Fruit fly (Drosophila melanogaster) whole organism, embryonic: ENCODE data around the gene Gmap.

Experiments
- Aef1 ChIP-seq: fragments of 200-800 bp; sonication (Bioruptor generic); IDR thresholded peaks from 3 replicates; pipeline ENCODE4 v1.3.6; 2022; ENCODE audit warnings: missing biosample characterization, missing genetic modification characterization
- B-H1 ChIP-seq: fragments of 200-800 bp; sonication (Bioruptor generic); IDR thresholded peaks from 3 replicates; pipeline ENCODE4 v1.3.6; 2022; ENCODE audit warnings: missing biosample characterization, missing genetic modification characterization
- BEAF-32 ChIP-seq: fragments of 200-800 bp; sonication (Bioruptor generic); optimal IDR thresholded peaks from 3 replicates; lab custom pipeline; 2017; ENCODE audit warnings: missing biosample characterization, missing genetic modification characterization, mild to moderate bottlenecking, moderate library complexity, missing genetic modification reagents
- CG10209 ChIP-seq: fragments of 200-800 bp; sonication (Bioruptor generic); optimal IDR thresholded peaks from 3 replicates; lab custom pipeline; 2017; ENCODE audit warnings: missing biosample characterization, mild to moderate bottlenecking, missing genetic modification characterization, missing genetic modification reagents
- CG1024 ChIP-seq: fragments of 200-800 bp; sonication (Bioruptor generic); IDR thresholded peaks from 2 replicates; pipeline ENCODE4 v1.3.6; 2022; ENCODE audit warnings: missing biosample characterization, missing genetic modification characterization
- CG10267 ChIP-seq: fragments of 200-800 bp; sonication (Bioruptor generic); optimal IDR thresholded peaks from 2 replicates; lab custom pipeline; 2018; ENCODE audit warnings: missing biosample characterization, mild to moderate bottlenecking, missing genetic modification characterization, moderate library complexity
- CG10321 ChIP-seq: fragments of 200-800 bp; sonication (Bioruptor generic); IDR thresholded peaks from 2 replicates; pipeline ENCODE4 v1.3.6; 2022; ENCODE audit warnings: missing biosample characterization, missing genetic modification characterization
- CG11085 ChIP-seq: fragments of 200-800 bp; sonication (Bioruptor generic); IDR thresholded peaks from 2 replicates; pipeline ENCODE4 v1.3.6; 2022; ENCODE audit warnings: missing biosample characterization, missing genetic modification characterization
- CG11695 ChIP-seq: fragments of 200-800 bp; sonication (Bioruptor generic); IDR thresholded peaks from 3 replicates; pipeline ENCODE4 v1.3.6; 2022; ENCODE audit warnings: missing biosample characterization, missing genetic modification characterization
- CG14710 ChIP-seq: fragments of 200-800 bp; sonication (Bioruptor generic); optimal IDR thresholded peaks from 3 replicates; lab custom pipeline; 2019; ENCODE audit warnings: missing biosample characterization, mild to moderate bottlenecking, missing genetic modification characterization, moderate library complexity
- CG17186 ChIP-seq: fragments of 200-800 bp; sonication (Bioruptor generic); optimal IDR thresholded peaks from 3 replicates; lab custom pipeline; 2017; ENCODE audit warnings: missing biosample characterization, missing genetic modification reagents, missing genetic modification characterization
- CG17359 ChIP-seq: fragments of 200-800 bp; sonication (Bioruptor generic); optimal IDR thresholded peaks from 3 replicates; lab custom pipeline; 2018; ENCODE audit warnings: missing biosample characterization, mild to moderate bottlenecking, missing genetic modification characterization, moderate library complexity
- CG17612 ChIP-seq: fragments of 200-800 bp; sonication (Bioruptor generic); IDR thresholded peaks from 2 replicates; pipeline ENCODE4 v1.3.6; 2022; ENCODE audit warnings: missing biosample characterization, missing genetic modification characterization
- CG31388 ChIP-seq: fragments of 200-800 bp; sonication (Bioruptor generic); optimal IDR thresholded peaks from 2 replicates; lab custom pipeline; 2016; ENCODE audit warnings: missing biosample characterization, missing genetic modification characterization
- CG31441 ChIP-seq: fragments of 200-800 bp; sonication (Bioruptor generic); IDR thresholded peaks from 2 replicates; pipeline ENCODE4 v1.3.6; 2022; ENCODE audit warnings: missing biosample characterization, missing genetic modification characterization
- CG3407 ChIP-seq: fragments of 200-800 bp; sonication (Bioruptor generic); optimal IDR thresholded peaks from 2 replicates; lab custom pipeline; 2018; ENCODE audit warnings: missing biosample characterization, mild to moderate bottlenecking, missing genetic modification characterization
- CG3847 ChIP-seq: fragments of 200-800 bp; sonication (Bioruptor generic); IDR thresholded peaks from 2 replicates; pipeline ENCODE4 v1.3.6; 2022; ENCODE audit warnings: missing biosample characterization, missing genetic modification characterization
- CG4328 ChIP-seq: fragments of 200-800 bp; sonication (Bioruptor generic); optimal IDR thresholded peaks from 3 replicates; lab custom pipeline; 2017; ENCODE audit warnings: missing biosample characterization, missing genetic modification reagents, missing genetic modification characterization
- CG6689 ChIP-seq: fragments of 200-800 bp; sonication (Bioruptor generic); IDR thresholded peaks from 2 replicates; pipeline ENCODE4 v1.3.6; 2022; ENCODE audit warnings: missing biosample characterization, missing genetic modification characterization
- CG7963 ChIP-seq: fragments of 200-800 bp; sonication (Bioruptor generic); IDR thresholded peaks from 3 replicates; pipeline ENCODE4 v1.3.6; 2022; ENCODE audit warnings: missing biosample characterization, missing genetic modification characterization; ENCODE audit not compliant: partially characterized antibody
- CG9215 ChIP-seq: fragments of 200-800 bp; sonication (Bioruptor generic); IDR thresholded peaks from 2 replicates; pipeline ENCODE4 v1.3.6; 2022; ENCODE audit warnings: missing biosample characterization, missing genetic modification characterization
- Dbx ChIP-seq: fragments of 200-800 bp; sonication (Bioruptor generic); IDR thresholded peaks from 3 replicates; pipeline ENCODE4 v1.3.6; 2022; ENCODE audit warnings: missing biosample characterization, missing genetic modification characterization
- Dip3 ChIP-seq: fragments of 200-800 bp; sonication (Bioruptor generic); optimal IDR thresholded peaks from 3 replicates; lab custom pipeline; 2016; ENCODE audit warnings: missing biosample characterization, missing genetic modification characterization
- NC2α ChIP-seq: fragments of 200-800 bp; sonication (Bioruptor generic); optimal IDR thresholded peaks from 2 replicates; lab custom pipeline; 2016; ENCODE audit warnings: missing biosample characterization, missing genetic modification characterization
- Nf-YC ChIP-seq: fragments of 200-800 bp; optimal IDR thresholded peaks from 3 replicates; lab custom pipeline; 2019; ENCODE audit warnings: missing biosample characterization, mild to moderate bottlenecking, missing genetic modification characterization, moderate library complexity
- Poxn ChIP-seq: fragments of 200-800 bp; sonication (Bioruptor generic); IDR thresholded peaks from 2 replicates; pipeline ENCODE4 v1.3.6; 2022; ENCODE audit warnings: missing biosample characterization, missing genetic modification characterization
- Ptx1 ChIP-seq: fragments of 200-800 bp; sonication (Bioruptor generic); IDR thresholded peaks from 2 replicates; pipeline ENCODE4 v1.3.6; 2022; ENCODE audit warnings: missing biosample characterization, missing genetic modification characterization
- Ravus ChIP-seq: fragments of 200-800 bp; sonication (Bioruptor generic); IDR thresholded peaks from 2 replicates; pipeline ENCODE4 v1.3.6; 2022; ENCODE audit warnings: missing biosample characterization, missing genetic modification characterization
- Taf1 ChIP-seq: fragments of 200-800 bp; sonication (Bioruptor generic); IDR thresholded peaks from 2 replicates; pipeline ENCODE4 v1.3.6; 2022; ENCODE audit warnings: missing biosample characterization, missing genetic modification characterization
- bbx ChIP-seq: fragments of 200-800 bp; sonication (Bioruptor generic); IDR thresholded peaks from 2 replicates; pipeline ENCODE4 v1.3.6; 2022; ENCODE audit warnings: missing biosample characterization, missing genetic modification characterization; ENCODE audit not compliant: partially characterized antibody
- dimm ChIP-seq: fragments of 200-800 bp; sonication (Bioruptor generic); IDR thresholded peaks from 2 replicates; pipeline ENCODE4 v1.3.6; 2022; ENCODE audit warnings: missing biosample characterization, missing genetic modification characterization
- dpn ChIP-seq, 2 experiments: fragments of 200-800 bp; sonication (Bioruptor generic); optimal IDR thresholded peaks; 3 replicates each; lab custom pipeline; 2016; ENCODE audit warnings: missing biosample characterization in 2 of 2, missing genetic modification characterization in 2 of 2
- emc ChIP-seq: fragments of 200-800 bp; sonication (Bioruptor generic); optimal IDR thresholded peaks from 2 replicates; lab custom pipeline; 2016; ENCODE audit warnings: missing biosample characterization, missing genetic modification characterization
- ems ChIP-seq: fragments of 200-800 bp; sonication (Bioruptor generic); optimal IDR thresholded peaks from 3 replicates; lab custom pipeline; 2016; ENCODE audit warnings: missing biosample characterization, missing genetic modification characterization
- fd3F ChIP-seq: fragments of 200-800 bp; sonication (Bioruptor generic); optimal IDR thresholded peaks from 2 replicates; lab custom pipeline; 2018; ENCODE audit warnings: missing biosample characterization, mild to moderate bottlenecking, missing genetic modification characterization, moderate library complexity
- gsb ChIP-seq: fragments of 200-800 bp; sonication (Bioruptor generic); IDR thresholded peaks from 2 replicates; pipeline ENCODE4 v1.3.6; 2022; ENCODE audit warnings: missing biosample characterization, missing genetic modification characterization
- lilli ChIP-seq: fragments of 200-800 bp; sonication (Bioruptor generic); optimal IDR thresholded peaks from 3 replicates; lab custom pipeline; 2016; ENCODE audit warnings: missing biosample characterization, missing genetic modification characterization
- nau ChIP-seq: fragments of 200-800 bp; sonication (Bioruptor generic); optimal IDR thresholded peaks from 3 replicates; lab custom pipeline; 2017; ENCODE audit warnings: missing biosample characterization, mild to moderate bottlenecking, missing genetic modification characterization, missing genetic modification reagents
- nmo ChIP-seq: fragments of 200-800 bp; sonication (Bioruptor generic); optimal IDR thresholded peaks from 2 replicates; lab custom pipeline; 2018; ENCODE audit warnings: missing biosample characterization, mild to moderate bottlenecking, missing genetic modification characterization, moderate library complexity
- odd ChIP-seq: fragments of 200-800 bp; sonication (Bioruptor generic); optimal IDR thresholded peaks from 2 replicates; lab custom pipeline; 2017; ENCODE audit warnings: missing biosample characterization, mild to moderate bottlenecking, missing genetic modification characterization
- peb ChIP-seq: fragments of 200-800 bp; sonication (Bioruptor generic); IDR thresholded peaks from 2 replicates; pipeline ENCODE4 v1.3.6; 2022; ENCODE audit warnings: missing biosample characterization, missing genetic modification characterization
- sd ChIP-seq: fragments of 200-800 bp; sonication (Bioruptor generic); optimal IDR thresholded peaks from 3 replicates; lab custom pipeline; 2018; ENCODE audit warnings: missing biosample characterization, mild to moderate bottlenecking, missing genetic modification characterization, moderate library complexity
- sens ChIP-seq: fragments of 200-800 bp; sonication (Bioruptor generic); peaks from one replicate; lab custom pipeline; 2016; ENCODE audit warnings: missing biosample characterization, missing genetic modification characterization
- seq ChIP-seq: fragments of 200-800 bp; sonication (Bioruptor generic); IDR thresholded peaks from 2 replicates; pipeline ENCODE4 v1.3.6; 2022; ENCODE audit warnings: missing biosample characterization, missing genetic modification characterization
- sim ChIP-seq: fragments of 200-800 bp; sonication (Bioruptor generic); IDR thresholded peaks from 2 replicates; pipeline ENCODE4 v1.3.6; 2022; ENCODE audit warnings: missing biosample characterization, missing genetic modification characterization
- sisA ChIP-seq: fragments of 200-800 bp; sonication (Bioruptor generic); IDR thresholded peaks from 2 replicates; pipeline ENCODE4 v1.3.6; 2022; ENCODE audit warnings: missing biosample characterization, missing genetic modification characterization
- ssp ChIP-seq: fragments of 200-800 bp; sonication (Bioruptor generic); IDR thresholded peaks from 2 replicates; pipeline ENCODE4 v1.3.6; 2022; ENCODE audit warnings: missing biosample characterization, missing genetic modification characterization
- trh ChIP-seq: fragments of 200-800 bp; sonication (Bioruptor generic); optimal IDR thresholded peaks from 2 replicates; lab custom pipeline; 2016; ENCODE audit warnings: missing biosample characterization, missing genetic modification characterization
- tx ChIP-seq: fragments of 200-800 bp; sonication (Bioruptor generic); optimal IDR thresholded peaks from 2 replicates; lab custom pipeline; 2016; ENCODE audit warnings: missing biosample characterization, missing genetic modification characterization
- wdn ChIP-seq: fragments of 200-800 bp; sonication (Bioruptor generic); IDR thresholded peaks from 2 replicates; pipeline ENCODE4 v1.3.6; 2022; ENCODE audit warnings: missing biosample characterization, missing genetic modification characterization
- wor ChIP-seq: fragments of 200-800 bp; sonication (Bioruptor generic); IDR thresholded peaks from 2 replicates; pipeline ENCODE4 v1.3.6; 2022; ENCODE audit warnings: missing biosample characterization, missing genetic modification characterization
- z ChIP-seq: fragments of 200-800 bp; sonication (Bioruptor generic); IDR thresholded peaks from 3 replicates; pipeline ENCODE4 v1.3.6; 2022; ENCODE audit warnings: missing biosample characterization, missing genetic modification characterization
- zfh1 ChIP-seq: fragments of 200-800 bp; sonication (Bioruptor generic); IDR thresholded peaks from 3 replicates; pipeline ENCODE4 v1.3.6; 2022; ENCODE audit warnings: missing biosample characterization, missing genetic modification characterization

The Gmap gene

DNA sequence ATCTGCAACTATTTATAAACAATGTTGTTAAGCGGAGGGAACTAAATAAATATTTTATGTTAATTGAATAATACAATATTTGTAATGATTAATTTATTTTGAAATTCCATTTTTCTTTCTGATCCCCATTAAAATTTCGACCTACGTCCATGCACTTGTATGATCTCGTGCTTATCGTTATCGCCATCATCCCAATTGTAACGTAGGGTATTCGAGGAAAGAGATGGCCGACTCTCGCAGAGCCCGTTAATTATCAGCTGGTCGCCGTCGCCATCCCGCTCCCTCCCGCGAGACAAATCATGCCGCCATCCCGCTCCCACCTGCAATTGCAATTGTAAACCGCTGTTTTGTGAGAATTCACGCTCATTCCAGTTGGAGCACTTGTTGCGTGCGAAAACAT lies 33.6 kb upstream of the Gmap start, which contains the start of gene CG11655 (continued):
- TF ChIP-seq Taf1 (GFP tag; lab: Robert Waterston, UW): no peak
- TF ChIP-seq trh (GFP tag; lab: Kevin White, UChicago): no peak
- peak; percentile 52; the same call in 1 of the 3 replicates for TF ChIP-seq Dbx (GFP tag; lab: Robert Waterston, UW)
- TF ChIP-seq z (GFP tag; lab: Robert Waterston, UW): no peak
- TF ChIP-seq Ravus: no peak
- no peak for TF ChIP-seq CG3847 (GFP tag; lab: Robert Waterston, UW)
- no peak for TF ChIP-seq gsb
- TF ChIP-seq CG10267 (tag; lab: Kevin White, UChicago): peak; percentile 1
- peak in 1 of 2 experiments; percentile 17 for TF ChIP-seq dpn (GFP tag; optimal IDR thresholded peaks at IDR 0.05; lab: Kevin White, UChicago)
- TF ChIP-seq CG6689 (GFP tag; lab: Robert Waterston, UW): 0 out of 2 replicates have a peak, but pooled peaks have one; percentile 30
- TF ChIP-seq ems (GFP tag; lab: Kevin White, UChicago): no peak
- TF ChIP-seq zfh1 (GFP tag; lab: Robert Waterston, UW): peak; percentile 68; the same call in 2 of the 3 replicates
- TF ChIP-seq CG1024: no peak
- no peak for TF ChIP-seq CG10209 (GFP tag; lab: Kevin White, UChicago)
- TF ChIP-seq CG31441 (GFP tag; lab: Robert Waterston, UW): peak; percentile 38; the same call in 1 of the 2 replicates
- peak; percentile 33 for TF ChIP-seq lilli (GFP tag; lab: Kevin White, UChicago)
- no peak for TF ChIP-seq Nf-YC (tag; lab: Kevin White, UChicago)
- peak; percentile 44 for TF ChIP-seq nmo
- no peak for TF ChIP-seq CG17186
- peak; percentile 35; the same call in 1 of the 2 replicates for TF ChIP-seq sim (GFP tag; lab: Robert Waterston, UW)
- 0 out of 3 replicates have a peak, but pooled peaks have one; percentile 23 for TF ChIP-seq Aef1
- no peak for TF ChIP-seq CG11695

DNA sequence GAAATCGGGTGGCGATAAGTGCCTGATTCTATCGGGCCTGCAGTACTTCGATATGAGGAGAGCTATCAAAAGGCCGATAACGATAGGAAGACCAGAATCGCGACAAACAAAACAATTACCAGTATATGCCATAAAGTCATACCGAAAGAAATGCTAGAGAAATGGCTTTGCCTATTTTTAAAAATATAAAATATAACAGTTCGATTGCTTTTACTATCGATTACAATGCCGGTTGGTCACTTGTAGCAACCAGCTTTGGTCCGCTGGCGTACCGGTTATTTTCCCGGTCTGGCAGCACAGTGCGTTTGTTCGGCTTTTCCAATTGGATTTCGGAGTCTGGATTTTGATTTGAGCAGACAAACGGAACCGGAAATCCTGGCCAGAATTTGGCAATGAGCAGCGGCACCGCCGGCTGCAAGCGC lies 24.3 kb upstream of the Gmap start, which contains the start of the genes shtd, CG6294 and CG6299:
Gene shtd (minus strand): TSS at position 6 of the 422 bp plus-strand sequence.
Gene CG6294 (plus strand): TSS at position 287 of the 422 bp plus-strand sequence.
Gene CG6299 (plus strand): TSS at position 287 of the 422 bp plus-strand sequence.
- no peak for TF ChIP-seq wdn (GFP tag; lab: Robert Waterston, UW)
- no peak for TF ChIP-seq emc (GFP tag; lab: Kevin White, UChicago)
- TF ChIP-seq CG3407 (GFP tag; lab: Kevin White, UChicago): no peak
- no peak for TF ChIP-seq sisA (GFP tag; lab: Robert Waterston, UW)
- TF ChIP-seq bbx (GFP tag; lab: Robert Waterston, UW): peak; percentile 93
- no peak for TF ChIP-seq fd3F (GFP tag; lab: Kevin White, UChicago)
- TF ChIP-seq CG11085: no peak
- TF ChIP-seq CG7963 (GFP tag; lab: Robert Waterston, UW): peak; percentile 99
- TF ChIP-seq CG10267 (tag; lab: Kevin White, UChicago): peak; percentile 42
- TF ChIP-seq Dip3: peak; percentile 8
- TF ChIP-seq Poxn (GFP tag; lab: Robert Waterston, UW): no peak
- TF ChIP-seq ssp (GFP tag; lab: Robert Waterston, UW): no peak
- TF ChIP-seq CG4328 (GFP tag; lab: Kevin White, UChicago): no peak
- TF ChIP-seq CG14710: peak; percentile 68
- no peak for TF ChIP-seq CG10321 (GFP tag; lab: Robert Waterston, UW)
- TF ChIP-seq CG17612 (GFP tag; lab: Robert Waterston, UW): no peak
- no peak for TF ChIP-seq sd
- no peak for TF ChIP-seq CG9215 (GFP tag; lab: Robert Waterston, UW)
- TF ChIP-seq sens (GFP tag; lab: Kevin White, UChicago): peak; percentile 84
- no peak for TF ChIP-seq nau
- no peak for TF ChIP-seq B-H1 (GFP tag; lab: Robert Waterston, UW)
- no peak for TF ChIP-seq wor (GFP tag; lab: Robert Waterston, UW)
- no peak for TF ChIP-seq CG17359 (tag; lab: Kevin White, UChicago)
- TF ChIP-seq seq (GFP tag; lab: Robert Waterston, UW): no peak
- TF ChIP-seq tx (GFP tag; lab: Kevin White, UChicago): no peak
- TF ChIP-seq BEAF-32 (GFP tag; lab: Kevin White, UChicago): peak; percentile 81
- TF ChIP-seq odd (GFP tag; lab: Kevin White, UChicago): no peak
- no peak for TF ChIP-seq Ptx1 (GFP tag; lab: Robert Waterston, UW)
- no peak for TF ChIP-seq CG31388 (GFP tag; lab: Kevin White, UChicago)
- TF ChIP-seq NC2α (GFP tag; lab: Kevin White, UChicago): no peak
- no peak for TF ChIP-seq dimm (GFP tag; lab: Robert Waterston, UW)
- no peak for TF ChIP-seq peb (GFP tag; lab: Robert Waterston, UW)
